Fruit fly (Drosophila melanogaster): ENCODE measurements around the gene fmt.

The fmt gene

DNA sequence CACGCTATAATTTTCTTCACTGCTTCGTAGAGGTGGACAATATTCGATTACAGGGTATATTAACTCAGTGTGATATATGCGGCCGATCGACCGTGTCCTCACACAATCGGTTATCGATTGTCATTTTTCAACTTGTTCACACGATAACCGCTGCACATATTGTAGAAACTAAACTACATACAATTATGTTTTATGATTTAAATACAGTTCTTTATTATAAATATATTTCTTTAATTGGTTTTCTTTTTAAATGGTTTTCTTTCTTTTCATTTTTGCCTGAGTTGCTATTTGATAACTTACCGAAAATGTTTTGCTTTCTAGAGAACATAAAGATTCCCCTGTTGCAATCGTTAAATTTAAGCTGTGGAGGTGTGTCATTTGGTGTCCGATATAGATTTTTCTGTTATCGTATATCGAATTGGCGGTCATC is at the start of gene fmt, which contains the start of gene CG7376:
Gene fmt (minus strand): TSS at position 55 of the 430 bp plus-strand sequence.
Gene CG7376 (plus strand): TSS at position 423 of the 430 bp plus-strand sequence.
- TF ChIP-seq CG17801 (GFP tag; optimal IDR thresholded peaks at IDR 0.05; ENCODE audit: partially characterized antibody): peak; percentile 36

DNA sequence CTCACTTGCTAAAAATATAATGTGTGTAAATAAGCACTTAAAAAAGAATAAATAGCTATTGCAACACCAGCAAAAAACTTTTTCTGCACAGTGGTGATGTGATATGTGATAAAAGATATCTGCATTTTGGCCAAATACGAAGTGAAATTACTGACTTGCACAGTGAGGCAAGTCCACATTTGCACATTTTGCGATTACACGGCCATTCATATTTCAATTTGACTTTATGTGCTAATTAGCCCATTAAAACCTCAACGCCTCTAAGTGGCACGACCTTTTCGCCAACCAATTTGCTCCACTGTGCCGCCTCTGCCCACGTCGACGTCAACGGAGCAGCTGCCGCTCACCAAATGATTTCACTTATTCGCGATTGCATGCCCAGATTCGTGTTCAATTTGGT is 46.5 kb upstream of the fmt start, which contains the start of gene CG33946:
Gene CG33946 (plus strand): TSS at position 392 of the 400 bp plus-strand sequence.
- TF ChIP-seq CG17801 (GFP tag; optimal IDR thresholded peaks at IDR 0.05; ENCODE audit: partially characterized antibody): peak; percentile 58

DNA sequence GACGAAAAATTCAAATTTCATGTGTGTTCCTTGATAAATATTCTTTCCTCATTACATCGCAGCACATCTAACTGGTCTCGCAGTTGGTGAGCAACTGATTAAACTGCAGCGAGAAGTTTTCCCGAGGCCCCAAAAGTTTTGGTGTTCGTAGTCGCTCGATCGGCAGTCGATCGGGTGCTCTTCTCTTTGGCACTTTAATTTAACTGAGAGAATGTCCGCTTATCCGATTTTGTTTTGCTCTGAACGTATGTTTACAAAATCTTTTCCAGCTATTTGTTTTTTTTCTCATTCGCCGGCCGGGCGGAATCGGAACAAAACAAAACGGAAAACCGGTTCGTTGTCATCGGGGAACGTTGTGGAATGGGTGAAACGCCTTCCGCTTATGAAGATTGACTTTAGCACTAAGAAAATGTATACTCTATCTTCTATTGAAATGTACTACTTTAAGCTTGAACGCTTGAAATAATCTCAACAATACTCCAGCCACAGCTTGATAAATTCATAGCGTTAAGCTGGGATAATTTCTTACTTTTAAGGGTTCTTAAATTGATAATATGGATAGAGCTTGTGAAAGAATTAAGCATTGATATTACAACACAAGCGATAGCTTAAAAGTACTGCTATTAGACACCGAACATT is 45.0 kb upstream of the fmt start:
- TF ChIP-seq CG17801 (GFP tag; optimal IDR thresholded peaks at IDR 0.05; ENCODE audit: partially characterized antibody): no peak

DNA sequence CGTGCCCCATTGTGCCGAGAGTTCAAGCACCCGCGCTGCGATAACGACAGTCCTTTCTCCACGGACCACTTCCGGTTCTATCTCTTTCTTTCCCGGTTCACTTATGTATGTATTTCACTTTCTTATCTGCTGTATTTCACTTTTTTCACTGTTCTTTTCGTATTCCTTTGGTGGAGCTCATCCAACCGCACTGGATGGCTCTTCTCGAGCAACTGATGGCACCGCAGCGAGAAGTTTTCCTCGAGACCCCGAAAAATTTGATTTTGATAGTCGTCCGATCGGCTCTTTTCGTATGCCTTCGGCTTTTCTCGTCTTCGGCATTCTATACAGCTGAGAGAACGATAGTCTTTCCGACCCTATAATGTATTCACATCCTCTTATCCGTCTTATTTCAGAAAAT is 44.1 kb upstream of the fmt start, which contains the start of gene LanA:
Gene LanA (minus strand): TSS at position 217 of the 400 bp plus-strand sequence.
- TF ChIP-seq CG17801 (GFP tag; optimal IDR thresholded peaks at IDR 0.05; ENCODE audit: partially characterized antibody): no peak

DNA sequence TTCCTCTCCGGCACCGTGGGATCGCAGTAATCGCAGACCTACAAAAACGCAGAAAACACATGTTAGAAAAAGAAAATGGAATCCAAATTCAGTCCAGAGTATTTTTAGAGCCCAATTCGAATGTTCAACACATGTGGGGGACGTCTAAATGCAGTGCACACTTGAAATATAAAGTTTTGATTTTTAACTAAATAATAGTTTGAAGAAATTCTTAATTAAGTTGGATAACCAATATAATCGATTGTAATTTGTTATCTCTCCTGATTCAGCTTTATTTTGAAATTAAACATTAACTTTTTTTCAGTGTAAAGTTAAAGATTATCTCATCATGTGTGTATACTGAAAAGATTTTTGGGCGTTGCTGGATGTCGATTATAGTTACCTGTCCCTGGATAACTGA is 43.5 kb upstream of the fmt start:
- no peak for TF ChIP-seq CG17801 (GFP tag; optimal IDR thresholded peaks at IDR 0.05; ENCODE audit: partially characterized antibody)

DNA sequence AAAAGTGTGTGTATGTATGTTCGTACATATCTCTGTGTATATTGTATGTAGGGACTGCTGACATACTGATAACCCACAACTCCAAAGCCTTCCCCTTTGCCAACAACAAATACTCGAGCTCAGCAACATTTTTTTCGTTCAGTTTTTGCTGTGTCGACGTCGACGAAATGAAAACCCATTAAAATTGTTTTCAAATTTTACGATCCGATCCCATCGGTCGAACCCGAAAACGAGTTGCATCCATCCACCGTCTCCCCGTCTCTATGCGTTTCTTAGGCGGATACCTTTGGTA is 43.1 kb upstream of the fmt start:
- no peak for TF ChIP-seq CG17801 (GFP tag; optimal IDR thresholded peaks at IDR 0.05; ENCODE audit: partially characterized antibody)

DNA sequence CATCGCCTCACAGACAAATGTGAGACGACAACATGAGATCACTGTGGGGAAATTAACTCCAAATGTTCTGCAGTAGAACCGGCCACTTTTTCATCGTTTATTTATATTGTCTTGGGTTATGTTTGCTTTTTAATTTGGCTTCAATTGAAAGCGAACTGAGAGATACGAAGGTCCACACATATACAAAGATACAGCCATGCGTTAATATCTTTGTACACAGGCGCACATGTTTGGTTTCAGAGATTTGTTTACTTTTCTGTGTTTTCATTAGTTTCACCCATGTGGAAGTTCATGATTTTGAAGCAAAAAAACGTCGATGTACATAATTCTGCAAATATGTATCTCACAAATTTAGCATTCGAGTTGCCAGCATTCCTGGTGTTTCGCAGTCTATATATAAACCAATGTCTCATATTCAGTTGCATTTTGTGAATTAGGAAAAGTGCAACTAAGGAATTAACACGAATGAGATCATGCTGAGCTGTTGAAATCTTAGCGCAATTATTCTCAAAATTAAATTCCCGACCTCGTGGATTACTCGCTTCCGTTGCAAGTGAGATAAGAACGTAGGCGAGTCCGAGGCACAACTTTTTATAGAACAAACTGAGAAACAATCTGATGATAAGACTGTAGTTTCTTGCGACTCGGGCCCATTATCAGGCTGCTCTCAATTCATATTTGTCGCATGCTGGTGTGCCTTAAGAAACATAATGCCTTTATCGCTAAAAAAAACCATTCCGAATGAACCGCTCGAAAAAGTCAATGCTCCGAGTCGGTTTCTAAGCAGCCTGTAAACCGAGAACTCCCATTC is 42.5 kb upstream of the fmt start:
- TF ChIP-seq CG17801 (GFP tag; optimal IDR thresholded peaks at IDR 0.05; ENCODE audit: partially characterized antibody): no peak

DNA sequence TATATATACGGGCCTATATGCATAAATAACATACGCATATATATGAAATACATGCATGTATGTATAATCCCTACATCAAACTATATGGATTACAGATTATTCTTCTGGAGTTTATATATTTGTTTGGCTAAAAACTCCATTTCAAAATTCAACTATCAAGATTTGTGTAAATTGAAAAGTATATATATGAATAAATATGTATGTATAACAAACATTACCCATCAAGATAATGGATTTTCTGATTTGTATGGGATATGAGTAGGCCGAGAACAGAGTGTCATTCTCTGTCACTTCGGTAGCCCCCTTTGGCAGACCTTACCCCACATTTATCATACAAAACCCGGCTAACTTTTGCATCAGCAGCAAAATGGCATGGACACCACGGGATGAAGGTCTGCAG is 26.5 kb upstream of the fmt start, which contains the start of gene CG8219:
Gene CG8219 (plus strand): TSS at position 301 of the 400 bp plus-strand sequence.
- TF ChIP-seq CG17801 (GFP tag; optimal IDR thresholded peaks at IDR 0.05; ENCODE audit: partially characterized antibody): no peak

DNA sequence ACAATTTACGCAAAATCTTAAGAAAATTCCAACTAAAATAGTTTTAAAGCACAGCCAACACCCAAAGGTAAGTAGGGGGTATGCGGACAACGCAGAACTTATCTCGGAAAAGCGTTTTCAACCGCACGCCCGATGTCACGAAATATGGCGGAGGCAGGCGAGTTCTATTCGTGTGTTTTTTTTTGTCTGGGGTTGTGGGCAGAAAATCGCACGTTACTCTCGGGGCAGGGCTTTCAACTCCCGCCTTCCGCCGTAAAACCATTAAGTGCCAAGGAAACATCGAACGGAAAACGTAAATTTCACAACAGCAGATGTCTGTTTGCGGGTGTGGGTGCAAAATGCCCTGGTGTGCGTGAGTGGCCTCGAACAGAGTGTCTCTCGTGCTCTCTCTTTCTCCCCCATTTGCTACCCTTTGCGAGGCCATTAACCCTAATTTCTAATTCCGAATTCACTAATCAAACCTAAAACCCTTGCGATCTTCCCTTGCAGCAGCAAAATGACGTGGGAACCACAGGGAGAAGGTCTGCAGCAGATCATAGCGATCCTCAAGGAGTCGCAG is 20.0 kb upstream of the fmt start:
- TF ChIP-seq CG17801 (GFP tag; optimal IDR thresholded peaks at IDR 0.05; ENCODE audit: partially characterized antibody): no peak

DNA sequence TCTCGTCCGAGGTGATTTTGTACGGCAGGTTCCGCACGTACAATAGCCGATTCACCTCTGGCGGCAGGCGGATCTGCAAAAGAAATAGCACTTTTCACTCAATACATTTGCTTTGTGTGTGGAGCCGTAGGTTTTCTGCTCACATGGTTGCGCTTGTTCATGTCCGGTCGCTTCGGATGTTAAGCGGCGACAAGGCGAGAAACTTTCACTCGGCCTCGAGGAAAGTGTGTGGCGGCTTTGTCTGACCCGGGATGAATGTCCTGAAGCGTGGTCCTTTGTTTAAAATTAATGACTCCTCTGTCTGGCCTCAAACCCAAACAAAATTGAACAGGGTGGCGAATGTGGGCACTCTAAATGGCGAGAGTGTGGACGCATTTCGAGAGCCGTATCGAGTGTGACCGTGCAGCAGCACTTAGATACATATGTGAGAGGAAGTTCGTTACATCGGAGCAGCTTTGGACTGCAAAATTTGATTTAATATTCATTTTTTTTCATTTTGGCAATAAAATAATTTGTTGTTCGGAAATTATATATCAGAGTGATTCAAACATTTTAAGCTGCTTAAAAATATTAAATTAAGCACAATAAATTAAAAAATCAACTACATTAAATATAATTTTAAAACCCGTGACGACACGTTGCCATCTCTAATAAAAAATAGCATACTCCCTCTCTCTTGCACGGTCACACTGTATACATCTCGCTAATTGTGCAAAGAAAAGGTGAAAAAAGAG is 19.3 kb upstream of the fmt start, which contains the start of the genes Sf3b6 and Tnpo:
Gene Sf3b6 (minus strand): TSS at position 358 of the 734 bp plus-strand sequence.
Gene Tnpo (plus strand): TSS at position 659 of the 734 bp plus-strand sequence.
- TF ChIP-seq CG17801 (GFP tag; optimal IDR thresholded peaks at IDR 0.05; ENCODE audit: partially characterized antibody): peak; percentile 77

DNA sequence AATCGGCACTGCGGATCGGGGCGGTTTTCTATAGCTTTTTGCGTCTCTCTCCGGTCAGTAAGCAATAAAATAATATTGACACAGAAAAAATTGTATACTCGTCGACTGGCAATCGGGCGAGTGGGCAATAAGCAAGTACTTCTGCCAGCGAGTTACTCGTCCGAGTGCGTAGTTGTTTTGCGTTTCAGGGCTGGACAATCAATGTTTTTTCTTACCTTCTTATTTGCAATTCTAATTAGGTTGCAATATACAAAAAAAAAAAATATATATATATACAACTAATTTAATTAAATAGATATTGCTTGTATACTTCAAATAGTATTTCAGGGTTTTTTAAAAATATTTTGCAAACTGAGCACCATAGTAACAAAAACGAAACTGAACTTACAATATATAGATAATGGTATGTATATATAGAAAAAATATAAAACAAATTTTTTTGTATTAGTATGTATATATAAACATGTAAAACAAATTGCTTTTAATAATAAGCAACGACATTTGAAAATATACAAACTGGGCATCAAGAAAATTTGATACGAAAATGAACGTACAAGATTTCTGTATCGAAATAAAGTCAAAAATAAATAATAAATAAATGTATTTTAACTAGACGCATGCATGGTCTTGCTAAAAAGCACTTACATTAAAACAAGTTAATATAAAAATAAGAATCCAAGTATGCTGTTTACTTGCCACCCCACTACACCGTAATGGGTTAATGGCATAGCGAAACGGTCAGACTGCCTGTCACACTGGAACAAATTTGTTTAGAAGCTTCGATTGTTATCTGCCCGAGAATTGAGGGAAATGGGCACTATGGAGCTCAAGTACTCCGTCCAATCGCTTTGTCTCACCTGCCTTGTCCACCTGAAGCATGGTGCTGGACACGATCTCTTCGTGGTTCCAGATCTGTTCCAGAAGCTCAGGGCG is 15.6 kb upstream of the fmt start, which contains the start of the genes D19A and CG7386:
Gene D19A (minus strand): TSS at position 129 of the 933 bp plus-strand sequence.
Gene CG7386 (plus strand): TSS at position 751 of the 933 bp plus-strand sequence.
- peak; percentile 63 for TF ChIP-seq CG17801 (GFP tag; optimal IDR thresholded peaks at IDR 0.05; ENCODE audit: partially characterized antibody)

DNA sequence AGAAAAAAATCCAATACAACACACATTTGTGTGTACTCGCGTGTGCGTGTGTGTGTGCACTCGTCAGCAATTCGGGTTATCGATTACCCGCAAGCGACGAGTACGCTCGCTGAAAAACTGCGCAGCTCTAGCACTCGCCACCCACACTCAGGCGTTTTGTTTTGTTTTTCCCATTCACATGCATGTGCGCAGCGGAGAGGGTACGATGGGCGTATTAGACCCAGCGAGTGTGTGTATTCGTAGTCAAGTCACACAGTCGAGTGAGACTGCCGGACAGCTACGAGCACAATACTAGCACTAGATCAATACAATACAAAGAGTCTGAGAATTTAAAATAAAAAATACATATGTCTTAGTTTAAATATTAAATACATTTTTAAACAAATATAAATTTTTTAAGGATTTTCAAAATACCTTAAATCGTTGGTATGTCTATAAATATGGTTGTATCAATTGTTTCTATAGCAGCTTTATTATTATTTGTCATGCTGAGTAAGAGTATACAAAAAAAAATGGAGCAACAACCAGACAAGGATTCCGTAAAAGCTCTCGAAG is 11.3 kb upstream of the fmt start, which contains the start of the genes D19B and CG43293:
Gene D19B (minus strand): TSS at position 37 of the 555 bp plus-strand sequence.
Gene CG43293 (plus strand): TSS at position 306 of the 555 bp plus-strand sequence.
- peak; percentile 69 for TF ChIP-seq CG17801 (GFP tag; optimal IDR thresholded peaks at IDR 0.05; ENCODE audit: partially characterized antibody)

DNA sequence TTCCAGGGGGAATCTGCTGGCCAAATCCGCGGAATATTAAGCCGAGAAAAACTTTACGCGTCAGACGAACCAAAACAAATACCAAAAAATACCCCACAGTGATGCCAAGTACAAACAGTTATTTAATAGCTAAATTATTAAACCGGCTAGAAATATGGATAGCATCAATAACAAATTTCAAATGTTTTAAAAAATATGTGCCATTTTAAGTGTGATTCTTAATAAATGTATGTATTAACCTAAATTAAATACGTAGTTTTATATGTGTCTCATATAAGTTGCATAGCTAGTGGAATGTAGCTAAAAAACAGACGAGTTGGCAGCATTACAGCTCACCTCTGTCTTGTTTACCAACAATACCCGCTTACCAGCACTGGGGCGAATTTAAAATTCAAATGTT is 8.1 kb upstream of the fmt start, which contains the start of gene CG10274:
Gene CG10274 (minus strand): TSS at position 54 of the 400 bp plus-strand sequence.
- peak; percentile 61 for TF ChIP-seq CG17801 (GFP tag; optimal IDR thresholded peaks at IDR 0.05; ENCODE audit: partially characterized antibody)

Data from ovary, adult (tissue).